Fruit fly (Drosophila melanogaster) whole organism, embryonic: ENCODE results near the gene RfC3.

ENCODE experiments used
- ATbp ChIP-seq: fragments of 200-800 bp; sonication (Bioruptor generic); optimal IDR thresholded peaks from 2 replicates; lab custom pipeline; 2017; ENCODE audit warnings: missing biosample characterization, mild to moderate bottlenecking, missing genetic modification characterization, missing genetic modification reagents
- Ada2b ChIP-seq: fragments of 200-800 bp; sonication (Bioruptor generic); IDR thresholded peaks from 2 replicates; pipeline ENCODE4 v1.3.6; 2022; ENCODE audit warnings: missing biosample characterization, missing genetic modification characterization
- BEAF-32 ChIP-seq: fragments of 200-800 bp; sonication (Bioruptor generic); optimal IDR thresholded peaks from 3 replicates; lab custom pipeline; 2017; ENCODE audit warnings: missing biosample characterization, missing genetic modification characterization, mild to moderate bottlenecking, moderate library complexity, missing genetic modification reagents
- CG11247 ChIP-seq: fragments of 200-800 bp; sonication (Bioruptor generic); IDR thresholded peaks from 2 replicates; pipeline ENCODE4 v1.3.6; 2022; ENCODE audit warnings: missing biosample characterization, missing genetic modification characterization
- CG12155 ChIP-seq: fragments of 200-800 bp; sonication (Bioruptor generic); optimal IDR thresholded peaks from 3 replicates; lab custom pipeline; 2016; ENCODE audit warnings: missing biosample characterization, missing genetic modification characterization
- CG14965 ChIP-seq: fragments of 200-800 bp; sonication (Bioruptor generic); optimal IDR thresholded peaks from 2 replicates; lab custom pipeline; 2016; ENCODE audit warnings: missing biosample characterization, missing genetic modification characterization, borderline replicate concordance
- CG18619 ChIP-seq: fragments of 200-800 bp; sonication (Bioruptor generic); optimal IDR thresholded peaks from 3 replicates; lab custom pipeline; 2017; ENCODE audit warnings: missing biosample characterization, mild to moderate bottlenecking, missing genetic modification characterization
- CG18764 ChIP-seq: fragments of 200-800 bp; sonication (Bioruptor generic); optimal IDR thresholded peaks from 3 replicates; lab custom pipeline; 2016; ENCODE audit warnings: missing biosample characterization, missing genetic modification characterization
- CG2116 ChIP-seq: fragments of 200-800 bp; sonication (Bioruptor generic); optimal IDR thresholded peaks from 3 replicates; lab custom pipeline; 2018; ENCODE audit warnings: missing biosample characterization, mild to moderate bottlenecking, missing genetic modification characterization
- CG30020 ChIP-seq: fragments of 200-800 bp; optimal IDR thresholded peaks from 2 replicates; lab custom pipeline; 2019; ENCODE audit warnings: missing biosample characterization, mild to moderate bottlenecking, missing genetic modification characterization, moderate library complexity
- CG31224 ChIP-seq: fragments of 200-800 bp; sonication (Bioruptor generic); IDR thresholded peaks from 2 replicates; pipeline ENCODE4 v1.3.6; 2022; ENCODE audit warnings: missing biosample characterization, missing genetic modification characterization
- CG31388 ChIP-seq: fragments of 200-800 bp; sonication (Bioruptor generic); optimal IDR thresholded peaks from 2 replicates; lab custom pipeline; 2016; ENCODE audit warnings: missing biosample characterization, missing genetic modification characterization
- CG3281 ChIP-seq: fragments of 200-800 bp; sonication (Bioruptor generic); optimal IDR thresholded peaks from 3 replicates; lab custom pipeline; 2017; ENCODE audit warnings: missing biosample characterization, mild to moderate bottlenecking, missing genetic modification characterization
- CG3407 ChIP-seq: fragments of 200-800 bp; sonication (Bioruptor generic); optimal IDR thresholded peaks from 2 replicates; lab custom pipeline; 2018; ENCODE audit warnings: missing biosample characterization, mild to moderate bottlenecking, missing genetic modification characterization
- CG4282 ChIP-seq: fragments of 200-800 bp; sonication (Bioruptor generic); optimal IDR thresholded peaks from 2 replicates; lab custom pipeline; 2016; ENCODE audit warnings: missing biosample characterization, missing genetic modification characterization
- CG43689 ChIP-seq: fragments of 200-800 bp; sonication (Bioruptor generic); IDR thresholded peaks from 2 replicates; pipeline ENCODE4 v1.3.6; 2022; ENCODE audit warnings: missing biosample characterization, missing genetic modification characterization
- CG5953 ChIP-seq: fragments of 200-800 bp; sonication (Bioruptor generic); IDR thresholded peaks from 2 replicates; pipeline ENCODE4 v1.3.6; 2022; ENCODE audit warnings: missing biosample characterization, missing genetic modification characterization
- CG6813 ChIP-seq: fragments of 200-800 bp; sonication (Bioruptor generic); optimal IDR thresholded peaks from 2 replicates; lab custom pipeline; 2017; ENCODE audit warnings: missing biosample characterization, missing genetic modification characterization, mild to moderate bottlenecking, moderate library complexity, missing genetic modification reagents
- CG7745 ChIP-seq: fragments of 200-800 bp; sonication (Bioruptor generic); optimal IDR thresholded peaks from 2 replicates; lab custom pipeline; 2018; ENCODE audit warnings: missing biosample characterization, mild to moderate bottlenecking, missing genetic modification characterization, moderate library complexity
- CG7987 ChIP-seq: fragments of 200-800 bp; sonication (Bioruptor generic); optimal IDR thresholded peaks from 2 replicates; lab custom pipeline; 2018; ENCODE audit warnings: missing biosample characterization, mild to moderate bottlenecking, missing genetic modification characterization, moderate library complexity
- CG8924 ChIP-seq: fragments of 200-800 bp; optimal IDR thresholded peaks from 3 replicates; lab custom pipeline; 2019; ENCODE audit warnings: missing biosample characterization, mild to moderate bottlenecking, missing genetic modification characterization, moderate library complexity
- CG9727 ChIP-seq: fragments of 200-800 bp; sonication (Bioruptor generic); optimal IDR thresholded peaks from 3 replicates; lab custom pipeline; 2017; ENCODE audit warnings: missing biosample characterization, mild to moderate bottlenecking, missing genetic modification characterization
- Doc3 ChIP-seq: fragments of 200-800 bp; sonication (Bioruptor generic); IDR thresholded peaks from 3 replicates; pipeline ENCODE4 v1.3.6; 2022; ENCODE audit warnings: missing biosample characterization, missing genetic modification characterization; ENCODE audit not compliant: partially characterized antibody
- Dp ChIP-seq: fragments of 200-800 bp; sonication (Bioruptor generic); optimal IDR thresholded peaks from 2 replicates; lab custom pipeline; 2018; ENCODE audit warnings: missing biosample characterization, mild to moderate bottlenecking, missing genetic modification characterization, moderate library complexity
- Hand ChIP-seq: fragments of 200-800 bp; sonication (Bioruptor generic); optimal IDR thresholded peaks from 2 replicates; lab custom pipeline; 2017; ENCODE audit warnings: mild to moderate bottlenecking, missing biosample characterization, missing genetic modification reagents, missing genetic modification characterization
- Hmx ChIP-seq: fragments of 200-800 bp; sonication (Bioruptor generic); optimal IDR thresholded peaks from 2 replicates; lab custom pipeline; 2016; ENCODE audit warnings: missing biosample characterization, missing genetic modification characterization
- Lpt ChIP-seq: fragments of >200 bp; optimal IDR thresholded peaks from 2 replicates; lab custom pipeline; 2018; ENCODE audit warnings: missing biosample characterization, missing genetic modification characterization
- Six4 ChIP-seq: fragments of 200-800 bp; sonication (Bioruptor generic); optimal IDR thresholded peaks from 2 replicates; lab custom pipeline; 2016; ENCODE audit warnings: missing biosample characterization, missing genetic modification characterization
- TFAM ChIP-seq: fragments of 200-800 bp; sonication (Bioruptor generic); optimal IDR thresholded peaks from 2 replicates; lab custom pipeline; 2017; ENCODE audit warnings: missing biosample characterization, missing genetic modification characterization, inconsistent platforms
- ap ChIP-seq: fragments of 200-800 bp; sonication (Bioruptor generic); IDR thresholded peaks from 2 replicates; pipeline ENCODE4 v1.3.6; 2022; ENCODE audit warnings: missing biosample characterization, missing genetic modification characterization
- az2 ChIP-seq: fragments of 200-800 bp; sonication (Bioruptor generic); optimal IDR thresholded peaks from 3 replicates; lab custom pipeline; 2016; ENCODE audit warnings: missing biosample characterization, missing genetic modification characterization
- bcd ChIP-seq: fragments of 200-800 bp; sonication (Bioruptor generic); optimal IDR thresholded peaks from 2 replicates; lab custom pipeline; 2017; ENCODE audit warnings: missing biosample characterization, mild to moderate bottlenecking, missing genetic modification characterization
- bsh ChIP-seq, 2 experiments: fragments of 200-800 bp; sonication (Bioruptor generic); optimal IDR thresholded peaks; 2 replicates each; lab custom pipeline; 2017 to 2018; ENCODE audit warnings: mild to moderate bottlenecking in 2 of 2, missing biosample characterization in 2 of 2, missing genetic modification characterization in 2 of 2, moderate library complexity in 1 of 2
- crp ChIP-seq, 2 experiments: fragments of 200-800 bp; sonication (Bioruptor generic); optimal IDR thresholded peaks; 2 replicates in 1 of 2; 3 replicates in 1 of 2; lab custom pipeline; 2017; ENCODE audit warnings: missing biosample characterization in 2 of 2, missing genetic modification characterization in 2 of 2, mild to moderate bottlenecking in 1 of 2, moderate library complexity in 1 of 2
- dmrt99B ChIP-seq: fragments of 200-800 bp; sonication (Bioruptor generic); optimal IDR thresholded peaks from 2 replicates; lab custom pipeline; 2018; ENCODE audit warnings: missing biosample characterization, mild to moderate bottlenecking, missing genetic modification characterization, moderate library complexity
- dpn ChIP-seq, 2 experiments: fragments of 200-800 bp; sonication (Bioruptor generic); optimal IDR thresholded peaks; 3 replicates each; lab custom pipeline; 2016; ENCODE audit warnings: missing biosample characterization in 2 of 2, missing genetic modification characterization in 2 of 2
- fd64A ChIP-seq: fragments of 200-800 bp; sonication (Bioruptor generic); optimal IDR thresholded peaks from 3 replicates; lab custom pipeline; 2018; ENCODE audit warnings: missing biosample characterization, mild to moderate bottlenecking, missing genetic modification characterization
- fd96Cb ChIP-seq: fragments of 200-800 bp; sonication (Bioruptor generic); optimal IDR thresholded peaks from 2 replicates; lab custom pipeline; 2018; ENCODE audit warnings: missing biosample characterization, mild to moderate bottlenecking, missing genetic modification characterization, moderate library complexity
- grn ChIP-seq: fragments of 200-800 bp; sonication (Bioruptor generic); optimal IDR thresholded peaks from 3 replicates; lab custom pipeline; 2017; ENCODE audit warnings: missing biosample characterization, missing genetic modification characterization
- gro ChIP-seq: fragments of 200-800 bp; sonication (Bioruptor generic); optimal IDR thresholded peaks from 2 replicates; lab custom pipeline; 2016; ENCODE audit warnings: missing biosample characterization, missing genetic modification characterization
- pb ChIP-seq: fragments of 200-800 bp; sonication (Bioruptor generic); optimal IDR thresholded peaks from 3 replicates; lab custom pipeline; 2016; ENCODE audit warnings: missing biosample characterization, missing genetic modification characterization
- pho ChIP-seq: fragments of 200-800 bp; sonication (Bioruptor generic); optimal IDR thresholded peaks from 2 replicates; lab custom pipeline; 2016; ENCODE audit warnings: missing biosample characterization, missing genetic modification characterization
- pnt ChIP-seq: fragments of 200-800 bp; sonication (Bioruptor generic); optimal IDR thresholded peaks from 3 replicates; lab custom pipeline; 2016; ENCODE audit warnings: missing biosample characterization, missing genetic modification characterization
- row ChIP-seq: fragments of 200-800 bp; sonication (Bioruptor generic); IDR thresholded peaks from 3 replicates; pipeline ENCODE4 v1.3.6; 2022; ENCODE audit warnings: missing biosample characterization, missing genetic modification characterization
- sisA ChIP-seq: fragments of 200-800 bp; sonication (Bioruptor generic); IDR thresholded peaks from 2 replicates; pipeline ENCODE4 v1.3.6; 2022; ENCODE audit warnings: missing biosample characterization, missing genetic modification characterization
- tgo ChIP-seq: fragments of 200-800 bp; sonication (Bioruptor generic); IDR thresholded peaks from 3 replicates; pipeline ENCODE4 v1.3.6; 2022; ENCODE audit warnings: missing biosample characterization, missing genetic modification characterization
- tna ChIP-seq: fragments of 200-800 bp; sonication (Bioruptor generic); IDR thresholded peaks from 2 replicates; pipeline ENCODE4 v1.3.6; 2022; ENCODE audit warnings: missing biosample characterization, missing genetic modification characterization; ENCODE audit not compliant: partially characterized antibody
- tup ChIP-seq: fragments of 200-800 bp; sonication (Bioruptor generic); optimal IDR thresholded peaks from 2 replicates; lab custom pipeline; 2016; ENCODE audit warnings: missing biosample characterization, mild to moderate bottlenecking, missing genetic modification characterization, moderate library complexity
- wdn ChIP-seq: fragments of 200-800 bp; sonication (Bioruptor generic); IDR thresholded peaks from 2 replicates; pipeline ENCODE4 v1.3.6; 2022; ENCODE audit warnings: missing biosample characterization, missing genetic modification characterization
- yki ChIP-seq: fragments of >200 bp; optimal IDR thresholded peaks from 3 replicates; lab custom pipeline; 2018

The RfC3 gene

DNA sequence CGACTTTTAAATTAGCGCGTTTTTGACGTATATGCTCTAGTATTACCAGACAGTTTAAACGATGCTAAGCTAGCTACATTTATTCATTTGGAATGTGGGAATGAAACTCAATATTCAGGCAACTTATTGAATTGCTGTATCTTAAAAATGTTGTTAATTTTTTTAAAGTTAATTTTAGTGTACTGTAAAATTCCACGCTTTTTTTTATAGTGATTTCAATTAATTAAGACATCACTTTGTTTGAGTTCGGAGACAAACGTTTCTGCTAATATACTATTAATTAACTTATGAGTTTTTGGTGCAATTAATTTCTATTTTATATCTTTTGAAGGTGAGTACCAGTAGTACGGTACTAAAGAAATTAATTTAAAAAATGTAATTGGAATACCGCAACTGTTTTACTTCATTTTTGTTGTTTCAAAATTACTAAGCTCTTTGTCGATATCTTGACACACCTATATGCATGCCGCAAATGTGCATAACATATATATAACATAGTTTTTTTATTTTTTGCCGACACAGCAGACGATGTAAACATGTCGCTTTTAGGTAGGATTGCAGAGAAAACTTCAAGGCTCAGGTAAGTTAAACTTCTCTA, 32.7 kb upstream of the RfC3 start, which contains the start of the genes Cdk1 and mRpS7 (continued):
- peak; percentile 81 for TF ChIP-seq row (GFP tag; lab: Robert Waterston, UW)
- TF ChIP-seq Hmx (GFP tag; lab: Kevin White, UChicago): peak; percentile 37
- peak; percentile 63 for TF ChIP-seq pho (GFP tag; lab: Kevin White, UChicago)
- TF ChIP-seq CG2116 (GFP tag; lab: Kevin White, UChicago): peak; percentile 84
- peak; percentile 77 for TF ChIP-seq fd96Cb (tag; lab: Kevin White, UChicago)
- no peak for TF ChIP-seq tup (GFP tag; lab: Kevin White, UChicago)
- peak; percentile 100 for TF ChIP-seq CG30020 (tag; lab: Kevin White, UChicago)
- TF ChIP-seq dmrt99B: peak; percentile 78
- peak; percentile 48 for TF ChIP-seq Six4 (GFP tag; lab: Kevin White, UChicago)
- peak; percentile 39; the same call in 1 of the 2 replicates for TF ChIP-seq CG31224 (GFP tag; lab: Robert Waterston, UW)
- no peak for TF ChIP-seq CG14965 (GFP tag; lab: Kevin White, UChicago)
- TF ChIP-seq Lpt: no peak
- peak; percentile 74 for TF ChIP-seq Dp (GFP tag; lab: Kevin White, UChicago)
- peak; percentile 87 for TF ChIP-seq CG8924 (tag; lab: Kevin White, UChicago)
- TF ChIP-seq CG18619 (GFP tag; lab: Kevin White, UChicago): peak; percentile 72
- TF ChIP-seq tgo (GFP tag; lab: Robert Waterston, UW): peak; percentile 61
- peak; percentile 71 for TF ChIP-seq bcd (GFP tag; lab: Kevin White, UChicago)
- peak; percentile 33 for TF ChIP-seq BEAF-32 (GFP tag; lab: Kevin White, UChicago)
- TF ChIP-seq CG5953: 0 out of 2 replicates have a peak, but pooled peaks have one; percentile 52
- TF ChIP-seq CG43689 (GFP tag; lab: Robert Waterston, UW): no peak
- no peak for TF ChIP-seq Doc3 (GFP tag; lab: Robert Waterston, UW)
- no peak for TF ChIP-seq grn
- TF ChIP-seq TFAM (GFP tag; lab: Kevin White, UChicago): no peak
- TF ChIP-seq yki (lab: Kevin White, UChicago): no peak
- TF ChIP-seq sisA (GFP tag; lab: Robert Waterston, UW): peak; percentile 38; the same call in 1 of the 2 replicates
- TF ChIP-seq CG31388: peak; percentile 23
- TF ChIP-seq CG7745: no peak
- TF ChIP-seq az2: peak; percentile 67
- TF ChIP-seq ATbp (GFP tag; lab: Kevin White, UChicago): no peak
- TF ChIP-seq CG9727 (GFP tag; lab: Kevin White, UChicago): peak; percentile 77
- TF ChIP-seq pb (GFP tag; lab: Kevin White, UChicago): no peak
- TF ChIP-seq dpn (GFP tag; optimal IDR thresholded peaks at IDR 0.05; lab: Kevin White, UChicago): peak; percentile 29 to 62
- TF ChIP-seq CG6813: no peak
- TF ChIP-seq CG7987 (GFP tag; lab: Kevin White, UChicago): no peak
- TF ChIP-seq CG4282: no peak
- TF ChIP-seq Ada2b (GFP tag; lab: Robert Waterston, UW): peak; percentile 50; the same call in 1 of the 2 replicates
- peak; percentile 43; the same call in 1 of the 2 replicates for TF ChIP-seq CG11247
- no peak for TF ChIP-seq wdn (GFP tag; lab: Robert Waterston, UW)
- peak in 1 of 2 experiments; percentile 75 for TF ChIP-seq bsh (GFP tag; optimal IDR thresholded peaks at IDR 0.05; lab: Kevin White, UChicago)
- peak; percentile 44 for TF ChIP-seq CG3407
- peak in 1 of 2 experiments; percentile 35 for TF ChIP-seq crp (GFP tag; optimal IDR thresholded peaks at IDR 0.05; lab: Kevin White, UChicago)
- peak; percentile 75 for TF ChIP-seq CG3281 (GFP tag; lab: Kevin White, UChicago)
- TF ChIP-seq Hand (GFP tag; lab: Kevin White, UChicago): no peak
- no peak for TF ChIP-seq tna (GFP tag; lab: Robert Waterston, UW)
- no peak for TF ChIP-seq CG18764 (GFP tag; lab: Kevin White, UChicago)
- 0 out of 2 replicates have a peak, but pooled peaks have one; percentile 40 for TF ChIP-seq ap (GFP tag; lab: Robert Waterston, UW)
- no peak for TF ChIP-seq gro (GFP tag; lab: Kevin White, UChicago)
- TF ChIP-seq pnt (GFP tag; lab: Kevin White, UChicago): peak; percentile 57
- peak; percentile 69 for TF ChIP-seq CG12155
- no peak for TF ChIP-seq fd64A (GFP tag; lab: Kevin White, UChicago)
